Comparison of ENCODE assay signal across 3 worm cellular contexts in the genomic region with DNA sequence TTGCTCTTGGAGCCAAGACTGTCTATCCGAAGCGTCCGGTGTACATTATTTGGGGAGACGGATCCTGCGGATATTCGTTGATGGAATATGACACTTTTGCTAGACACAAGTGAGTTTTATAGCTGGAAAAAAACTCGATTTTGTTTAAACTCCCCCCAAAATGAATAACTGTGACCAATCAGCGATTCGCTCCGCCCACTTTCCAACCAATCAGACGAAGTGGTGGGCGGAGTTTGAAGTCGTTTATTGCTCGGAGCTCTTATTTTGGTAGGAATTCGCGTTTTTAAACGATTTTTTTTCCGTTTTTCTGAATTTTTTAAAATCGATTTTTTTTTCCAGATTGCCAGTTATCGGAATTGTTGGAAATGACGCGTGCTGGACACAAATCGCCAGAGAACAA.
TF ChIP-seq lines count a peak whose summit lies in the region.

No protein-coding gene starts in this region.

TF ChIP-seq in whole organism, L3 larva, 47 proteins besides CTCF, POLR2A, EP300 and RAD21:
- TF ChIP-seq nfya-1 (tag; optimal IDR thresholded peaks at IDR 0.05; lab: Kevin White, UChicago; ENCODE audit: insufficient read depth) (peak; percentile 93), hmg-11 (tag; optimal IDR thresholded peaks at IDR 0.05; lab: Kevin White, UChicago) (no peak)

TF ChIP-seq in whole organism, late embryonic, 69 proteins besides CTCF, POLR2A, EP300 and RAD21:
- TF ChIP-seq lim-6 (tag; optimal IDR thresholded peaks at IDR 0.05; lab: Kevin White, UChicago), result no peak
- no peak for TF ChIP-seq lin-11 (tag; optimal IDR thresholded peaks at IDR 0.05; lab: Kevin White, UChicago)
- peak; percentile 73 for TF ChIP-seq nfya-1 (tag; optimal IDR thresholded peaks at IDR 0.05; lab: Kevin White, UChicago)

TF ChIP-seq in whole organism, young adult, 124 proteins besides CTCF, POLR2A, EP300 and RAD21:
- TF ChIP-seq lsy-27 (tag; optimal IDR thresholded peaks at IDR 0.05; lab: Kevin White, UChicago; ENCODE audit: borderline replicate concordance, insufficient read depth) (no peak), madf-6 (GFP tag; IDR thresholded peaks at IDR 0.05; lab: Robert Waterston, UW) (no peak), tbx-9 (tag; optimal IDR thresholded peaks at IDR 0.05; lab: Kevin White, UChicago; ENCODE audit: borderline replicate concordance) (no peak), let-526 (GFP tag; IDR thresholded peaks at IDR 0.05; lab: Robert Waterston, UW) (no peak), mcd-1 (GFP tag; IDR thresholded peaks at IDR 0.05; lab: Robert Waterston, UW) (no peak), ceh-91 (GFP tag; IDR thresholded peaks at IDR 0.05; lab: Robert Waterston, UW) (no peak), nfyb-1 (GFP tag; IDR thresholded peaks at IDR 0.05; lab: Robert Waterston, UW) (peak; percentile 73), sea-2 (GFP tag; IDR thresholded peaks at IDR 0.05; lab: Robert Waterston, UW) (no peak)
